Fruit fly (Drosophila melanogaster): Measurements from ENCODE around the gene Msr-110.

Gene Msr-110

dm6 chr3L:5583295-5583707 is 6.2 kb upstream of the Msr-110 start (continued):
- peak; percentile 82 for TF ChIP-seq CG4424 (GFP tag; optimal IDR thresholded peaks at IDR 0.05)
- peak; percentile 80 for TF ChIP-seq hb (GFP tag; IDR thresholded peaks at IDR 0.05; ENCODE audit: partially characterized antibody)
- TF ChIP-seq shn (GFP tag; optimal IDR thresholded peaks at IDR 0.05), result peak; percentile 89
- peak; percentile 94 for TF ChIP-seq CG2120 (GFP tag; optimal IDR thresholded peaks at IDR 0.05)
- TF ChIP-seq Six4 (GFP tag; optimal IDR thresholded peaks at IDR 0.05), result peak; percentile 72
- peak; percentile 94 for TF ChIP-seq CG14710 (tag; optimal IDR thresholded peaks at IDR 0.05)
- peak; percentile 81 for TF ChIP-seq YL-1 (GFP tag; optimal IDR thresholded peaks at IDR 0.05)
- peak; percentile 95 for TF ChIP-seq CG7357 (GFP tag; IDR thresholded peaks at IDR 0.05)
- TF ChIP-seq ash1 (GFP tag; optimal IDR thresholded peaks at IDR 0.05), result peak; percentile 51
- TF ChIP-seq Spps (tag; optimal IDR thresholded peaks at IDR 0.05), result peak; percentile 63
- peak; percentile 93 for TF ChIP-seq zfh2 (GFP tag; optimal IDR thresholded peaks at IDR 0.05)
- TF ChIP-seq org-1 (GFP tag; optimal IDR thresholded peaks at IDR 0.05), result peak; percentile 38
- no peak for TF ChIP-seq CG8478 (optimal IDR thresholded peaks at IDR 0.05)
- TF ChIP-seq Blimp-1 (GFP tag; optimal IDR thresholded peaks at IDR 0.05), result no peak
- TF ChIP-seq CG17829 (tag; optimal IDR thresholded peaks at IDR 0.05), result peak; percentile 86
- peak; percentile 90 for TF ChIP-seq CG9215 (GFP tag; IDR thresholded peaks at IDR 0.05)
- peak; percentile 36 for TF ChIP-seq CG2202 (tag; optimal IDR thresholded peaks at IDR 0.05)
- no peak for TF ChIP-seq CG5180 (GFP tag; optimal IDR thresholded peaks at IDR 0.05)
- peak; percentile 67 for TF ChIP-seq hbn (GFP tag; IDR thresholded peaks at IDR 0.05; ENCODE audit: partially characterized antibody)
- TF ChIP-seq Hr39 (optimal IDR thresholded peaks at IDR 0.05), result no peak
- TF ChIP-seq al (GFP tag; IDR thresholded peaks at IDR 0.05), result peak; percentile 92
- TF ChIP-seq HmgZ (tag; optimal IDR thresholded peaks at IDR 0.05), result peak; percentile 88
- no peak for TF ChIP-seq mld (GFP tag; IDR thresholded peaks at IDR 0.05; ENCODE audit: partially characterized antibody)
- 0 out of 4 replicates have a peak, but pooled peaks have one; percentile 17 for TF ChIP-seq chinmo (GFP tag; IDR thresholded peaks at IDR 0.05; ENCODE audit: partially characterized antibody)
- TF ChIP-seq CG1792 (GFP tag; optimal IDR thresholded peaks at IDR 0.05), result peak; percentile 83
- TF ChIP-seq Elba2 (GFP tag; optimal IDR thresholded peaks at IDR 0.05), result peak; percentile 46
- TF ChIP-seq CG11247 (GFP tag; IDR thresholded peaks at IDR 0.05), result peak; percentile 93
- peak; percentile 83 for TF ChIP-seq Awh (GFP tag; IDR thresholded peaks at IDR 0.05)
- TF ChIP-seq abd-A (tag; optimal IDR thresholded peaks at IDR 0.05), result no peak
- TF ChIP-seq Antp (GFP tag; optimal IDR thresholded peaks at IDR 0.05), result peak; percentile 85
- TF ChIP-seq CG12659 (GFP tag; optimal IDR thresholded peaks at IDR 0.05), result peak; percentile 85
- TF ChIP-seq Mrtf (GFP tag; IDR thresholded peaks at IDR 0.05), result peak; percentile 87
- peak; percentile 84 for TF ChIP-seq Lhr (GFP tag; optimal IDR thresholded peaks at IDR 0.05)
- no peak for TF ChIP-seq CG33557 (GFP tag; optimal IDR thresholded peaks at IDR 0.05)
- peak; percentile 73; the same call in 1 of the 2 replicates for TF ChIP-seq Doc2 (GFP tag; IDR thresholded peaks at IDR 0.05)
- no peak for TF ChIP-seq fru (optimal IDR thresholded peaks at IDR 0.05)
- no peak for TF ChIP-seq lov (optimal IDR thresholded peaks at IDR 0.05)
- TF ChIP-seq lov (GFP tag; IDR thresholded peaks at IDR 0.05), result peak; percentile 70; the same call in 2 of the 3 replicates
- TF ChIP-seq CG14965 (GFP tag; optimal IDR thresholded peaks at IDR 0.05; ENCODE audit: borderline replicate concordance), result peak; percentile 33
- TF ChIP-seq Hr51 (GFP tag; optimal IDR thresholded peaks at IDR 0.05), result peak in 1 of 2 experiments; percentile 83
- TF ChIP-seq CG17802 (tag; optimal IDR thresholded peaks at IDR 0.05), result peak; percentile 94
- peak; percentile 82 for TF ChIP-seq CG8765 (GFP tag; IDR thresholded peaks at IDR 0.05)
- TF ChIP-seq tgo (GFP tag; IDR thresholded peaks at IDR 0.05), result peak; percentile 89
- peak; percentile 94 for TF ChIP-seq CG6272 (GFP tag; IDR thresholded peaks at IDR 0.05)
- TF ChIP-seq CG3847 (GFP tag; IDR thresholded peaks at IDR 0.05), result peak; percentile 95
- peak; percentile 90 for TF ChIP-seq CG13624 (GFP tag; optimal IDR thresholded peaks at IDR 0.05)
- TF ChIP-seq CG12104 (GFP tag; optimal IDR thresholded peaks at IDR 0.05), result peak; percentile 70
- TF ChIP-seq CG8359 (GFP tag; optimal IDR thresholded peaks at IDR 0.05; ENCODE audit: borderline replicate concordance), result no peak
- peak; percentile 92 for TF ChIP-seq trem (tag; optimal IDR thresholded peaks at IDR 0.05)
- no peak for TF ChIP-seq CG31365 (tag; optimal IDR thresholded peaks at IDR 0.05)
- TF ChIP-seq otp (GFP tag; IDR thresholded peaks at IDR 0.05), result peak; percentile 84
- peak; percentile 52 for TF ChIP-seq pb (GFP tag; optimal IDR thresholded peaks at IDR 0.05)
